Worm (Caenorhabditis elegans): ENCODE results near the gene mes-6.

mes-6 gene

ce11 chrIV:8528345-8528744, 17.3 kb downstream of the mes-6 start (continued):
- no peak for TF ChIP-seq elt-1 (tag; optimal IDR thresholded peaks at IDR 0.05)
- peak; percentile 38 for TF ChIP-seq gmeb-1 (tag; optimal IDR thresholded peaks at IDR 0.05)

- TF ChIP-seq nhr-10 (tag; optimal IDR thresholded peaks at IDR 0.05) (no peak), peb-1 (tag; optimal IDR thresholded peaks at IDR 0.05) (no peak), unc-39 (tag; optimal IDR thresholded peaks at IDR 0.05) (no peak), sma-3 (GFP tag; optimal IDR thresholded peaks at IDR 0.05) (peak; percentile 91), elt-3 (tag; optimal IDR thresholded peaks at IDR 0.05) (no peak), fos-1 (tag; optimal IDR thresholded peaks at IDR 0.05) (peak; percentile 11), gmeb-1 (tag; optimal IDR thresholded peaks at IDR 0.05) (peak; percentile 55), lsy-2 (tag; optimal IDR thresholded peaks at IDR 0.05) (peak in 1 of 2 experiments; percentile 58), alr-1 (tag; optimal IDR thresholded peaks at IDR 0.05) (no peak), ztf-4 (tag; optimal IDR thresholded peaks at IDR 0.05) (no peak), nhr-6 (tag; optimal IDR thresholded peaks at IDR 0.05) (peak; percentile 76), nhr-237 (tag; optimal IDR thresholded peaks at IDR 0.05) (no peak), ama-1 (optimal IDR thresholded peaks at IDR 0.05) (peak; percentile 44), lin-11 (tag; optimal IDR thresholded peaks at IDR 0.05) (no peak), F13H6.1 (tag; optimal IDR thresholded peaks at IDR 0.05) (peak; percentile 41), R02D3.7 (tag; optimal IDR thresholded peaks at IDR 0.05) (no peak), egl-27 (tag; optimal IDR thresholded peaks at IDR 0.05) (peak; percentile 66), nhr-25 (tag; optimal IDR thresholded peaks at IDR 0.05) (peak; percentile 95), elt-1 (tag; optimal IDR thresholded peaks at IDR 0.05) (no peak), mab-5 (tag; optimal IDR thresholded peaks at IDR 0.05) (no peak), lin-39 (tag; optimal IDR thresholded peaks at IDR 0.05) (no peak), lin-13 (GFP tag; optimal IDR thresholded peaks at IDR 0.05) (no peak), C34F6.9 (tag; optimal IDR thresholded peaks at IDR 0.05) (peak; percentile 17), nhr-77 (tag; optimal IDR thresholded peaks at IDR 0.05) (no peak), sma-9 (GFP tag; optimal IDR thresholded peaks at IDR 0.05) (peak; percentile 96), sma-9 (tag; optimal IDR thresholded peaks at IDR 0.05) (no peak), skn-1 (tag; optimal IDR thresholded peaks at IDR 0.05) (no peak), unc-55 (GFP tag; optimal IDR thresholded peaks at IDR 0.05) (no peak), ceh-16 (tag; optimal IDR thresholded peaks at IDR 0.05) (no peak), sem-4 (tag; optimal IDR thresholded peaks at IDR 0.05) (peak; percentile 50), ceh-82 (tag; optimal IDR thresholded peaks at IDR 0.05) (no peak), ztf-1 (GFP tag; conservative IDR thresholded peaks at IDR 0.05) (no peak), nhr-11 (tag; optimal IDR thresholded peaks at IDR 0.05) (no peak), blmp-1 (tag; optimal IDR thresholded peaks at IDR 0.05; ENCODE audit: insufficient read depth) (peak; percentile 73), snpc-4 (tag; optimal IDR thresholded peaks at IDR 0.05) (no peak), Y55F3AM.14 (GFP tag; optimal IDR thresholded peaks at IDR 0.05) (no peak), crh-2 (tag; optimal IDR thresholded peaks at IDR 0.05) (peak; percentile 71), ZK546.5 (tag; optimal IDR thresholded peaks at IDR 0.05) (no peak), aly-2 (tag; optimal IDR thresholded peaks at IDR 0.05) (no peak), nhr-21 (tag; optimal IDR thresholded peaks at IDR 0.05) (peak; percentile 93), nhr-23 (tag; optimal IDR thresholded peaks at IDR 0.05) (no peak), dmd-4 (tag; optimal IDR thresholded peaks at IDR 0.05) (no peak), mdl-1 (tag; optimal IDR thresholded peaks at IDR 0.05) (peak in 1 of 2 experiments; percentile 31), ztf-11 (tag; optimal IDR thresholded peaks at IDR 0.05) (no peak), zag-1 (tag; optimal IDR thresholded peaks at IDR 0.05) (no peak), unc-62 (GFP tag; optimal IDR thresholded peaks at IDR 0.05) (no peak), mbf-1 (tag; optimal IDR thresholded peaks at IDR 0.05) (no peak), nhr-12 (tag; optimal IDR thresholded peaks at IDR 0.05) (no peak), nhr-129 (tag; optimal IDR thresholded peaks at IDR 0.05) (peak; percentile 72)
Measured at ce11 chrIV:8529039-8529438, 18.0 kb downstream of the mes-6 start.
